Worm (Caenorhabditis elegans) whole organism, midembryonic: ENCODE results near the gene str-74.

Experiments
- T22C8.4 ChIP-seq: fragments of 200-800 bp; sonication (Bioruptor generic); IDR thresholded peaks from 2 replicates; pipeline ENCODE4 v1.3.6; 2022; ENCODE audit warnings: missing genetic modification characterization, missing compliant biosample characterization
- cog-1 ChIP-seq: sonication (generic microtip); optimal IDR thresholded peaks from 2 replicates; lab custom pipeline; 2016; ENCODE audit warnings: missing genetic modification characterization, missing compliant biosample characterization
- flt-1 ChIP-seq: fragments of 200-800 bp; sonication (Bioruptor generic); IDR thresholded peaks from 2 replicates; pipeline ENCODE4 v1.3.6; 2022; ENCODE audit warnings: missing genetic modification characterization, missing compliant biosample characterization
- klf-2 ChIP-seq: fragments of 200-800 bp; sonication (Bioruptor generic); conservative IDR thresholded peaks from 2 replicates; pipeline ENCODE4 v1.3.6; 2022; ENCODE audit warnings: missing genetic modification reagents, missing genetic modification characterization, missing compliant biosample characterization
- med-1 ChIP-seq: sonication (generic microtip); optimal IDR thresholded peaks from 2 replicates; lab custom pipeline; 2017; ENCODE audit warnings: missing genetic modification characterization, mild to moderate bottlenecking, missing compliant biosample characterization, antibody characterized with exemption, missing genetic modification reagents; ENCODE audit not compliant: insufficient read depth
- ref-1 ChIP-seq: fragments of 200-800 bp; sonication (Bioruptor generic); conservative IDR thresholded peaks from 2 replicates; pipeline ENCODE4 v1.3.6; 2022; ENCODE audit warnings: missing genetic modification reagents, missing genetic modification characterization, missing compliant biosample characterization
- tab-1 ChIP-seq: fragments of 200-800 bp; sonication (Bioruptor generic); IDR thresholded peaks from 2 replicates; pipeline ENCODE4 v1.3.6; 2022; ENCODE audit warnings: missing genetic modification characterization, missing compliant biosample characterization
- ztf-23 ChIP-seq: fragments of 200-800 bp; sonication (Bioruptor generic); IDR thresholded peaks from 2 replicates; pipeline ENCODE4 v1.3.6; 2022; ENCODE audit warnings: missing genetic modification reagents, missing genetic modification characterization, missing compliant biosample characterization
- ztf-29 ChIP-seq: fragments of 200-800 bp; sonication (Bioruptor generic); IDR thresholded peaks from 2 replicates; pipeline ENCODE4 v1.3.6; 2022; ENCODE audit warnings: missing genetic modification reagents, missing genetic modification characterization, missing compliant biosample characterization

str-74 gene

DNA sequence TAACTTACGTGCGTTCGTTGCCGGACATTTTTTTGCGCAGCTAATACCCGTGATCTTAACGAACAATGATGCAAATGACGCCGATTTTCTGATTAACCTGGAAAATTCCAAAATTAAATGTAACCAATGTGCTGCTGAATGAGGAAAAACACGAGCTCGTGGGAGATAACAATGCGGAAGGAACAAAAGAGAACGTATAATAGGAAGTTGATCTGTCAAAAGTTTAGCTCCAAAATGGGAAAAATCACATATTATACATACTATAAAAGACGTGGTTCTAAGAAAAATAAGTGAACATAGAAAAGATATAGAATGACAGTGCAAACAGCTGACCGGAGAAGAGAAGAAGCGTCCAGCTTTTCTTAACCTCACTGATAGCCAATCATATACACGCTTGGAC is 11.9 kb upstream of the str-74 start, which contains the start of gene C14H10.2:
TSS of gene C14H10.2 (minus strand) at position 101 of the 400 bp plus-strand sequence.
- TF ChIP-seq cog-1 (tag; lab: Kevin White, UChicago) = no peak
- TF ChIP-seq ztf-23 (GFP tag; lab: Robert Waterston, UW) = no peak
- TF ChIP-seq T22C8.4 (GFP tag; lab: Robert Waterston, UW) = no peak
- TF ChIP-seq ztf-29 (GFP tag; lab: Robert Waterston, UW) = no peak
- TF ChIP-seq flt-1 = no peak
- TF ChIP-seq med-1 (GFP tag; lab: Kevin White, UChicago) = no peak
- no peak for TF ChIP-seq klf-2 (GFP tag; lab: Robert Waterston, UW)
- TF ChIP-seq ref-1 (GFP tag; lab: Robert Waterston, UW) = no peak
- no peak for TF ChIP-seq tab-1 (GFP tag; lab: Robert Waterston, UW)

DNA sequence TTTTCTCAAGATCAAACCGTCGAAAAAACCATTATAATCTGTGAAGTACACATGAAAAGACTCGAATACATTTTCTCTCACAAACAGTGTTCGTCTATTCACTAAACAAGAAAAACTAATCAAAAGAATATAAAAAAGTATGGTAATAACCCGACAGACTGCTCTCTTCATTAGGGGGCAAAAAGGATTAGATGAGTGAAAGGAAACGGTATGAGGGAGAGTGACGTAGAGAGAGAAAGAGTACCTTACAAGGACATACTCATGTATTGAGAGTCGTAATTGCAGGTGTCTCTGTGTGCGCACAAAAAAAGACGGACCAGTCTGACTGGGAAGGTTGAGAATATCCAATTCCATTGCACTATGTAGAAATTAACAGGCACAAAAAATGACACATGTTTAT is 8.8 kb upstream of the str-74 start:
- no peak for TF ChIP-seq ztf-29 (GFP tag; lab: Robert Waterston, UW)
- TF ChIP-seq klf-2 (GFP tag; lab: Robert Waterston, UW) = no peak
- no peak for TF ChIP-seq tab-1 (GFP tag; lab: Robert Waterston, UW)
- no peak for TF ChIP-seq T22C8.4 (GFP tag; lab: Robert Waterston, UW)
- TF ChIP-seq ref-1 (GFP tag; lab: Robert Waterston, UW) = no peak
- TF ChIP-seq flt-1 = no peak
- TF ChIP-seq cog-1 (tag; lab: Kevin White, UChicago) = no peak
- no peak for TF ChIP-seq med-1 (GFP tag; lab: Kevin White, UChicago)
- no peak for TF ChIP-seq ztf-23 (GFP tag; lab: Robert Waterston, UW)

DNA sequence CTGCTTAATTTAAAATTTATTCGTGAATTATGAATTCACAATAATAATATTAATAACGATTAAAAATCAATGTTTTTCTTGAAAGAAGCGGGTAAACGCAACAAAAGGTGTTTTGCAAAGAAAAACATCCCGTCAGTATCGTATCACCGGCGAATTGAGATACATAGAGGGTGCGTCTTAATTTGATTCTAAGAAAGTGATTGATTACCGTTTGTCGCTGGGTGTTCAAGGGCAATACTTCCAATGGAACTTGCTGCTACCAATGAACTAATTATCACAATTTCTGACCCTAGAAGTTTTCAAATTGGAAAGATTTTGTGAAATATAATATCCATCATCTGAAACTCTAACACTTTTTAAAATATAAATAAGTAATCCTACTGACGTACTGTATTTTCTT is 4.8 kb upstream of the str-74 start:
- TF ChIP-seq cog-1 (tag; lab: Kevin White, UChicago) (no peak), ztf-29 (GFP tag; lab: Robert Waterston, UW) (no peak), tab-1 (GFP tag; lab: Robert Waterston, UW) (no peak), med-1 (GFP tag; lab: Kevin White, UChicago) (no peak), T22C8.4 (GFP tag; lab: Robert Waterston, UW) (no peak), flt-1 (no peak), ref-1 (GFP tag; lab: Robert Waterston, UW) (no peak), ztf-23 (GFP tag; lab: Robert Waterston, UW) (no peak)

DNA sequence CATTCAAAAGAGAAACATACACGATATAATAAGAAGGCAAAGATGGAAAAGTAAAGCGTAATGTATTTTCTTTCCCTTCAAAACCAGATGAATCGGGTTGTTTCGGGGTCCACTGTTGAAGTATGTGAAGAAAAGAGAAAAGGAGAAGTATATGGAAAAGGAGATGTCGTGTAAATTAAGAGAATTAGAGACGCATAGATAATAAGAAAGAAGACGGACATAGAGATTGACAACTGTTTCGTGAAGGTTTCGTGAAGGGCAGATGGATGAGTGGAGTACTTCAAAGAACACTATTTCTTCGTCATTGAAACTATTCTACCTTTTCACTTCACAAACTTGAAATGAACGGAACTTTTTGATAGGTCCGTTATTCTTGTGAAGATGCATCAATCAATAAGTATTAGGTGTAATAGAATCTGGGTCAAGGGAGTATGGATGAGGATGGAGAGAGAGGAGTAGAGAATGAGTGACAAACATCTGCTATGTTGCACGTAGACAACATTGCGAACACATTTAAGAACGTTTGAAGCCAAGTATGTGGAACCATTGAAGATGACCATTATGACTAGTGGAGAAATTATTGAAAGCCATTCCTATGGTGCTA is 2.6 kb downstream of the str-74 start:
- TF ChIP-seq flt-1 (no peak), med-1 (GFP tag; lab: Kevin White, UChicago) (no peak), tab-1 (GFP tag; lab: Robert Waterston, UW) (no peak), T22C8.4 (GFP tag; lab: Robert Waterston, UW) (no peak), ztf-29 (GFP tag; lab: Robert Waterston, UW) (no peak), ref-1 (GFP tag; lab: Robert Waterston, UW) (no peak), ztf-23 (GFP tag; lab: Robert Waterston, UW) (no peak), klf-2 (GFP tag; lab: Robert Waterston, UW) (no peak), cog-1 (tag; lab: Kevin White, UChicago) (no peak)

DNA sequence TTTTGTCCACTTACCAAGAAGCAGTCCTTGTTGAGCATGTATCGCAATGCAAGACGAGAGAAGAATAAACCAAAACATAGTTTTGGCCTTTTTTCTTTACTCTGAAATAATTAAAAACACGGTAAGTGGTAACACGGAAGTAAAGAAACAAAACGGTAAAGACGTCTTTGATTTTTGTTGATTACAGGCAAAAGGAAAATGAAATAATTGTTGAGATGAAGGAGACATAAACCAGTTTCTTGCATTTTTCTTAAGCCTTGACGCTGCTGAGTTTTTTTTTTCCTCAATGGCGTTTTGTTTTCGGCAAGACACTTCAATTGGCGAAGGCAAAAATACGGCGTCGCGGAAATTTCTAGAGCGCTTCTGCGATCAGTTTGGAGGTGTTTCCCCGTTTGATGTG is 4.0 kb downstream of the str-74 start, which contains the start of gene zipt-13:
TSS of gene zipt-13 (minus strand) at position 101 of the 400 bp plus-strand sequence.
- TF ChIP-seq ref-1 (GFP tag; lab: Robert Waterston, UW) (no peak), klf-2 (GFP tag; lab: Robert Waterston, UW) (no peak), ztf-29 (GFP tag; lab: Robert Waterston, UW) (no peak), T22C8.4 (GFP tag; lab: Robert Waterston, UW) (no peak), med-1 (GFP tag; lab: Kevin White, UChicago) (no peak), flt-1 (no peak), ztf-23 (GFP tag; lab: Robert Waterston, UW) (no peak), cog-1 (tag; lab: Kevin White, UChicago) (no peak), tab-1 (GFP tag; lab: Robert Waterston, UW) (no peak)

DNA sequence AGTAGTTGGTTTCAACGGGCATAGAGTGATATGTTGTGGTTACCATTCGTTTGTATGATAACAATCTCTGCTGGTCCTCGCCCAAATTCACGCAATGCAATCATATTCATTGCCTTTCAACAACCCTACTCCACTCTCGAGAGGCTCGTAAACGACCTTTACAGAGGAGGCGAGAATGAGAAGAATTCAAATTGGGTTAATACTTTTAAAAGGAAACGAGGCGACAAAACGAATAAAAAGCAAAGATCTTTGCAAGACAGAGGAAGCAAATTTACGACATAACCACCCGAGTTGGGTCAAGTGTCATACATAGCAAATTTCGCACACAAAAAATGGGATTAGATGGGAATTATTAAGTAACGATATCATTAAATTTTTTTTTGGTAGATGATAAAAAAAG is 8.4 kb downstream of the str-74 start:
- TF ChIP-seq cog-1 (tag; lab: Kevin White, UChicago) (no peak), ztf-29 (GFP tag; lab: Robert Waterston, UW) (no peak), tab-1 (GFP tag; lab: Robert Waterston, UW) (no peak), klf-2 (GFP tag; lab: Robert Waterston, UW) (no peak), med-1 (GFP tag; lab: Kevin White, UChicago) (no peak), ztf-23 (GFP tag; lab: Robert Waterston, UW) (no peak), flt-1 (no peak)

DNA sequence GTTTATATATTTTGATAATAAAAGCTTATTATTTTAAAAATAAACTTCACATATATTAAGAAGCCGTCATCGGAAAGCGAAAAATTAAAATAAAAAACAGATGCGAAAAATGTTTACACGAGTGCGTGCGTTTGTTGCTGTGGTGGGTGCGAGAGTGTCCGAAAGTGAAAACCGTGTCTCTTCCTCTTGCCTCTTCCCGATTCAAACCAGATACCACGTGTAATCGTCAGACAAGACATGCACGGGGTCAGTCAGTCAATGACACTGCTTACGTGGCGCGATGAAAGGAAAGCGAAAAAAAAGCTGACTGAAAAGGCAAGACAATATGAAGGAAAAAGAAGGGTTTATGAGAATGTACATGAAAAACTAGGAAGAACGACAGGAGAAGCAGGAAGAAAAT is 10.0 kb downstream of the str-74 start:
- TF ChIP-seq tab-1 (GFP tag; lab: Robert Waterston, UW) (no peak), med-1 (GFP tag; lab: Kevin White, UChicago) (no peak), ztf-23 (GFP tag; lab: Robert Waterston, UW) (no peak), klf-2 (GFP tag; lab: Robert Waterston, UW) (no peak), flt-1 (no peak), ref-1 (GFP tag; lab: Robert Waterston, UW) (no peak), cog-1 (tag; lab: Kevin White, UChicago) (no peak), ztf-29 (GFP tag; lab: Robert Waterston, UW) (no peak), T22C8.4 (GFP tag; lab: Robert Waterston, UW) (no peak)

DNA sequence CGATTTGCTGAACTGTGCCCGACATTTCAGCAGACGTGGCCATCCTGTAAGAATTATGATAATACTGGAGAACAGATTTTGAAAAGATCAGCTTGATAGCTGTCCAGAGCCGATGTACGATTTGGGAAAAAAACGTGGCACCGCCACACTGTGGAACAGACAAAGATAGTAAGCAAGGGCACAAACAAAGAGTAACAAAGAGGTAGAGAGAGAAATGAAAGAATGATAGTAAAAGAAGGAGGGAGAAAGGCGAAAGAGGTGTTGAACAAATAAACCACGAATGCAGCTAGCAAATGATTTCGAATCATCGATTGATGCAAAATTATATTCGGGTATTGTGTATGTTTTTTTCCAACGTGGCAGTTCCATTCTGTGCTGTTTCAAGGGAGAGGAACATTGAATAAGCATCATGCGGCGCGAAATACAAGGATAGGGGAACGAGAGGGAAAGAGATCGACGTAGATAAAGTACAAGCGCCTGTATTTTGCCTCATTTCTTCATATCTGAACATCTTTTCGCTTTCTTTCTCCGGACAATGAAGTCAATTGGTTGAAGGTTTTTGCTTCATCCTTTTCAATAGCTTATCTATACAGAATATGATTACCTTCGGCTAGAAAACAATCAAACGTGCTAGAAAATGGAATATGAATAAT is 12.6 kb downstream of the str-74 start, which contains the start of gene C14H10.3:
TSS of gene C14H10.3 (minus strand) at position 44 of the 653 bp plus-strand sequence.
- TF ChIP-seq ref-1 (GFP tag; lab: Robert Waterston, UW) (no peak), T22C8.4 (GFP tag; lab: Robert Waterston, UW) (no peak), cog-1 (tag; lab: Kevin White, UChicago) (no peak), ztf-29 (GFP tag; lab: Robert Waterston, UW) (no peak), tab-1 (GFP tag; lab: Robert Waterston, UW) (no peak), flt-1 (no peak), ztf-23 (GFP tag; lab: Robert Waterston, UW) (no peak), med-1 (GFP tag; lab: Kevin White, UChicago) (no peak), klf-2 (GFP tag; lab: Robert Waterston, UW) (no peak)
